Worm (Caenorhabditis elegans) whole organism, L2 larva: ENCODE measurements around the gene mbk-2.

Experiments used
- C34F6.9 ChIP-seq: fragments of 150-350 bp; optimal IDR thresholded peaks from 2 replicates; lab custom pipeline; 2014; ENCODE audit warnings: missing biosample characterization, missing genetic modification characterization
- F13H6.1 ChIP-seq: sonication (generic microtip); optimal IDR thresholded peaks from 2 replicates; lab custom pipeline; 2016; ENCODE audit warnings: missing genetic modification characterization, missing compliant biosample characterization
- Y55F3AM.14 ChIP-seq: fragments of 200-800 bp; sonication (Bioruptor generic); optimal IDR thresholded peaks from 2 replicates; lab custom pipeline; 2018; ENCODE audit warnings: mild to moderate bottlenecking, missing genetic modification characterization, missing compliant biosample characterization
- ZK546.5 ChIP-seq: sonication (generic microtip); optimal IDR thresholded peaks from 2 replicates; lab custom pipeline; 2017; ENCODE audit warnings: missing biosample characterization, missing genetic modification characterization
- alr-1 ChIP-seq: fragments of 150-350 bp; optimal IDR thresholded peaks from 2 replicates; lab custom pipeline; 2014; ENCODE audit warnings: missing biosample characterization, missing genetic modification characterization
- aly-2 ChIP-seq: fragments of 150-350 bp; optimal IDR thresholded peaks from 2 replicates; lab custom pipeline; 2014; ENCODE audit warnings: missing biosample characterization, missing genetic modification characterization
- ama-1 ChIP-seq: fragments of 150-350 bp; optimal IDR thresholded peaks from 2 replicates; lab custom pipeline; 2018; ENCODE audit warnings: inconsistent platforms
- ceh-16 ChIP-seq: fragments of 150-350 bp; optimal IDR thresholded peaks from 2 replicates; lab custom pipeline; 2014; ENCODE audit warnings: missing biosample characterization, missing genetic modification characterization
- ceh-82 ChIP-seq: fragments of 150-350 bp; optimal IDR thresholded peaks from 2 replicates; lab custom pipeline; 2014; ENCODE audit warnings: missing biosample characterization, missing genetic modification characterization
- crh-2 ChIP-seq: sonication (generic microtip); optimal IDR thresholded peaks from 2 replicates; lab custom pipeline; 2017; ENCODE audit warnings: missing biosample characterization, missing genetic modification characterization
- dmd-4 ChIP-seq: sonication (generic microtip); optimal IDR thresholded peaks from 2 replicates; lab custom pipeline; 2017; ENCODE audit warnings: missing biosample characterization, missing genetic modification characterization
- egl-27 ChIP-seq: sonication (generic microtip); optimal IDR thresholded peaks from 3 replicates; lab custom pipeline; 2017; ENCODE audit warnings: missing biosample characterization, missing genetic modification reagents, missing genetic modification characterization
- elt-1 ChIP-seq: fragments of 150-350 bp; optimal IDR thresholded peaks from 2 replicates; lab custom pipeline; 2014; ENCODE audit warnings: missing biosample characterization, missing genetic modification characterization
- lin-11 ChIP-seq: fragments of 150-350 bp; sonication (generic microtip); optimal IDR thresholded peaks from 2 replicates; lab custom pipeline; 2014; ENCODE audit warnings: missing biosample characterization, missing genetic modification characterization, inconsistent platforms, mixed read lengths
- lin-13 ChIP-seq: fragments of 150-350 bp; optimal IDR thresholded peaks from 2 replicates; lab custom pipeline; 2014; ENCODE audit warnings: missing biosample characterization, missing genetic modification reagents, missing genetic modification characterization
- lin-39 ChIP-seq: fragments of 150-350 bp; optimal IDR thresholded peaks from 2 replicates; lab custom pipeline; 2014; ENCODE audit warnings: missing biosample characterization, missing genetic modification reagents, missing genetic modification characterization
- lsy-2 ChIP-seq, 2 experiments: fragments of 150-350 bp in 1 of 2; sonication (generic microtip) in 1 of 2; optimal IDR thresholded peaks; 2 replicates each; lab custom pipeline; 2014 to 2017; ENCODE audit warnings: missing biosample characterization in 2 of 2, missing genetic modification characterization in 2 of 2
- mab-5 ChIP-seq: fragments of 150-350 bp; optimal IDR thresholded peaks from 2 replicates; lab custom pipeline; 2014; ENCODE audit warnings: missing biosample characterization, missing genetic modification characterization
- mbf-1 ChIP-seq: sonication (generic microtip); optimal IDR thresholded peaks from 2 replicates; lab custom pipeline; 2017; ENCODE audit warnings: missing biosample characterization, missing genetic modification characterization
- mdl-1 ChIP-seq, 2 experiments: fragments of 150-350 bp in 1 of 2; sonication (generic microtip) in 1 of 2; optimal IDR thresholded peaks; 2 replicates each; lab custom pipeline; 2017; ENCODE audit warnings: missing biosample characterization in 2 of 2, missing genetic modification characterization in 2 of 2
- nhr-12 ChIP-seq: fragments of 150-350 bp; optimal IDR thresholded peaks from 2 replicates; lab custom pipeline; 2014; ENCODE audit warnings: missing biosample characterization, missing genetic modification characterization
- nhr-129 ChIP-seq: fragments of 150-350 bp; optimal IDR thresholded peaks from 2 replicates; lab custom pipeline; 2014; ENCODE audit warnings: missing biosample characterization, missing genetic modification characterization
- nhr-25 ChIP-seq: fragments of 150-350 bp; sonication (generic microtip); optimal IDR thresholded peaks from 3 replicates; lab custom pipeline; 2014; ENCODE audit warnings: missing biosample characterization, missing genetic modification characterization
- nhr-6 ChIP-seq: fragments of 150-350 bp; optimal IDR thresholded peaks from 2 replicates; lab custom pipeline; 2014; ENCODE audit warnings: missing biosample characterization, missing genetic modification characterization
- nhr-77 ChIP-seq: fragments of 150-350 bp; optimal IDR thresholded peaks from 2 replicates; lab custom pipeline; 2014; ENCODE audit warnings: missing biosample characterization, missing genetic modification characterization
- peb-1 ChIP-seq: fragments of 150-350 bp; optimal IDR thresholded peaks from 2 replicates; lab custom pipeline; 2014; ENCODE audit warnings: missing biosample characterization, missing genetic modification characterization
- sem-4 ChIP-seq: fragments of 150-350 bp; optimal IDR thresholded peaks from 2 replicates; lab custom pipeline; 2014; ENCODE audit warnings: missing biosample characterization, missing genetic modification reagents, missing genetic modification characterization
- skn-1 ChIP-seq: sonication (generic microtip); optimal IDR thresholded peaks from 2 replicates; lab custom pipeline; 2017; ENCODE audit warnings: missing biosample characterization, missing genetic modification characterization
- sma-3 ChIP-seq: sonication (generic microtip); optimal IDR thresholded peaks from 2 replicates; lab custom pipeline; 2016; ENCODE audit warnings: missing genetic modification reagents, missing genetic modification characterization, missing compliant biosample characterization
- sma-9 ChIP-seq, 2 experiments: fragments of 150-350 bp in 1 of 2; sonication (generic microtip) in 1 of 2; optimal IDR thresholded peaks; 2 replicates each; lab custom pipeline; 2014 to 2016; ENCODE audit warnings: missing genetic modification characterization in 2 of 2, mild to moderate bottlenecking in 1 of 2, missing biosample characterization in 1 of 2, missing compliant biosample characterization in 1 of 2, missing genetic modification reagents in 1 of 2, moderate library complexity in 1 of 2
- snpc-4 ChIP-seq: fragments of 150-350 bp; optimal IDR thresholded peaks from 2 replicates; lab custom pipeline; 2014; ENCODE audit warnings: missing biosample characterization, missing genetic modification characterization
- unc-55 ChIP-seq: fragments of 150-350 bp; sonication (generic microtip); optimal IDR thresholded peaks from 3 replicates; lab custom pipeline; 2014; ENCODE audit warnings: missing biosample characterization, missing genetic modification reagents, missing genetic modification characterization
- zag-1 ChIP-seq: fragments of 150-350 bp; optimal IDR thresholded peaks from 2 replicates; lab custom pipeline; 2014; ENCODE audit warnings: missing biosample characterization, missing genetic modification characterization
- ztf-11 ChIP-seq: sonication (generic microtip); optimal IDR thresholded peaks from 2 replicates; lab custom pipeline; 2017; ENCODE audit warnings: missing biosample characterization, missing genetic modification characterization
- ztf-4 ChIP-seq: fragments of 150-350 bp; optimal IDR thresholded peaks from 2 replicates; lab custom pipeline; 2014; ENCODE audit warnings: missing biosample characterization, missing genetic modification characterization

Gene mbk-2

DNA sequence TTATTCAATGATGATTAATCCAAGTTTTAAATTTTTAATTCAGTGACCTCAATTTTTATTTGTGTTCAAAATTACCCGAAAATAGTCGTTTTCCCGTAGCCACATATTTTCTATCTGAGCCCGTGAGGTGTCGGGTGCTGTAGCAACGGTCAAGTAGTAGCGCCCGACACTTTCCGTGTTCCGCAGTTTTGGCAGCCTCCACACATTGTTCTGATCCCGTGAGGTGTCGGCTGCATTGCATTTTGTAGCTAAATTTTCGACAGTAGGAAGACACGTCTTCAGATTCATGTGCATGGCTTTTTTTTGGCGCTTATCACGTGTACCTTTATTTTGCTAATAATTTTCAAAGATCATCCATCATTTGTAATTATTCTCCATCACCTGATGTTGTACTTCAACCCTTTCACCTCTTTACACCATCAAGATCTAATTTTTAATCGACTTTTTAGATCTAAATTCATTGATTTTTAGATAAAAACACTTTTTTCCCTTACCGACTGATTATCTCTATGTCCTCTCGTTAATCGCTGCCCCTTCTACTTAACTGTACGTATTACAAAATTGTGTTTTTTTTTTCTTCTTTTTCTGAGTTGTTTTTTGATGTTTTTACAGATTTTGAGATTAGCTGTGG is 4.9 kb downstream of the mbk-2 start:
- no peak for TF ChIP-seq skn-1 (tag; lab: Kevin White, UChicago)
- TF ChIP-seq lin-13 (GFP tag; lab: Kevin White, UChicago), result no peak
- peak; percentile 63 for TF ChIP-seq elt-1 (tag; lab: Kevin White, UChicago)
- no peak for TF ChIP-seq Y55F3AM.14 (GFP tag; lab: Kevin White, UChicago)
- TF ChIP-seq dmd-4 (tag; lab: Kevin White, UChicago), result no peak
- TF ChIP-seq ama-1 (lab: Kevin White, UChicago), result no peak
- no peak for TF ChIP-seq nhr-6 (tag; lab: Kevin White, UChicago)
- no peak for TF ChIP-seq nhr-77 (tag; lab: Kevin White, UChicago)
- no peak for TF ChIP-seq lin-39
- TF ChIP-seq alr-1 (tag; lab: Kevin White, UChicago), result no peak
- TF ChIP-seq zag-1 (tag; lab: Kevin White, UChicago), result no peak
- TF ChIP-seq ztf-4 (tag; lab: Kevin White, UChicago), result no peak
- peak; percentile 14 for TF ChIP-seq ceh-16 (tag; lab: Kevin White, UChicago)
- no peak for TF ChIP-seq mdl-1 (tag; optimal IDR thresholded peaks at IDR 0.05; lab: Kevin White, UChicago)

DNA sequence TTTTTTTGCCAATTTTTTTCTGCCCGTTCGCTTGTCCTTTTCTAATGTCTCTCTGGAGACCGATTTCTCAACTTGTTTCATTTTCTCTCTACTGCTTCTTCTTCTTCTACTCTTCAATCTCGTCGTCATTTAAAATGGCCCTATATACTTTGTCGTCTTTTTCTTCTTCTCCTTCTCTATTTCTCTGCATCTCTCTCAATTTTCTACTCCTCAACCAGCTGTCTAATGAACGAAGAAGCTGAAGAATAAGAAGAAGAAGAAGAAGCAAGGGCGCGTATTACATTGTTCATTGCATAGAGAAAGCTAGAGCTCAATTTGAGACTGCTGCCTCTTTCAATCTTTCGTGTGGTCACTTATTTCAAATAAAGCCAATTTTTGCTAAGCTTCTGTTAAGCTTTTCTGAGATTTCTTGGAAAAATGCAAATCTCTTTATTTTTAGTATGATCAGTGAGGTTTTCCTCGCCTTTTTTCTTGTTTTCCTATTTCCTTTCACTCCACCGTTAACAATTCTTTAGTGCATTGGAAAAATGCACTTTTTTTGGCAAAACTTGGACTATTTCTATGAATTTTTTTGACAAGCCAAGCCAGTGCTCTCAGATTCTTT is 6.9 kb downstream of the mbk-2 start:
- TF ChIP-seq zag-1 (tag; lab: Kevin White, UChicago) (peak; percentile 61), aly-2 (no peak), lsy-2 (tag; optimal IDR thresholded peaks at IDR 0.05; lab: Kevin White, UChicago) (peak in 1 of 2 experiments; percentile 29), sma-3 (GFP tag; lab: Kevin White, UChicago) (no peak), lin-13 (GFP tag; lab: Kevin White, UChicago) (peak; percentile 30), ceh-82 (tag; lab: Kevin White, UChicago) (no peak), unc-55 (peak; percentile 33), mab-5 (tag; lab: Kevin White, UChicago) (peak; percentile 81), sma-9 (GFP tag; optimal IDR thresholded peaks at IDR 0.05; lab: Kevin White, UChicago) (peak; percentile 26), sma-9 (tag; optimal IDR thresholded peaks at IDR 0.05; lab: Kevin White, UChicago) (no peak), sem-4 (tag; lab: Kevin White, UChicago) (peak; percentile 59), C34F6.9 (peak; percentile 69), ZK546.5 (no peak), F13H6.1 (peak; percentile 36), nhr-129 (tag; lab: Kevin White, UChicago) (peak; percentile 75), crh-2 (tag; lab: Kevin White, UChicago) (peak; percentile 61), egl-27 (tag; lab: Kevin White, UChicago) (no peak), snpc-4 (tag; lab: Kevin White, UChicago) (no peak), nhr-12 (tag; lab: Kevin White, UChicago) (no peak)

DNA sequence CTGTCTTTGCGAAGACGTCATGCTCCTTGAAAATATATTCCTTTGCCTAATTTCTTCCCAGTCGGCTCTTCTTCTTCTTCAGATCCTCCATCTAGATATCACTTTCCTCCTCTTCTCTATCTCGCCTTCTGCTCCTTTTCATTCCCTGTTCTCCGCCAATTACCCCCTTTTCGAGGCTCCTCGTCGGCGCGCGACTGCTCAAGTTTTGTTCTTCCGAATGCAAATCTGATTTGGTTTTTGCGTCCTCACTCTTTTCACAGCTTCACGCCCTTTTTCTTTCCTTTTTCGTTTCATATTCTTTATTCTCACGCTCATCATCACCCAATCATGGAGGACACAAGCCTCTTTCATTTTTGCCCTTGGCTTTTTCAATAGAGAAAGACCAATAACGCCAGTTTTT is 7.9 kb downstream of the mbk-2 start:
- peak; percentile 63 for TF ChIP-seq zag-1 (tag; lab: Kevin White, UChicago)
- TF ChIP-seq peb-1 (tag; lab: Kevin White, UChicago), result no peak
- TF ChIP-seq sem-4 (tag; lab: Kevin White, UChicago), result peak; percentile 34

DNA sequence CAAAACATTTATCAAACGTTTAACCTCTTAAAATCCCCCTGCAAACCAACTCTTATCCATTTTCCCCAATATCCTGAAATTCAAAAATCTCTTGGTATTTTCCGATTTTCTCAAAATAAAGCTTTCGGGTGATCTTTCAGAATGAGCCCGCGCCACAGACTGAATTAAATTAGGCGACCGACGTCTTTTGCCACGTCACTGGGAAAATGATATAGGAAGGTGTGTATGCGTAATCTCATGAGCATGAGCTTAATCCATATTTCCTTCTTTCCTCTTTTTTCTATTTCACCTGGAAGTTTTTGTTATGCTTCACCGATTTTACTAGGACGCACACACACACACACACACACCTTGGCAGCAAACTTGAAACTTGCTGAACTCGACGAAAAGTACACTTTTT is 12.0 kb downstream of the mbk-2 start:
- TF ChIP-seq crh-2 (tag; lab: Kevin White, UChicago) (peak; percentile 26), nhr-77 (tag; lab: Kevin White, UChicago) (no peak), mbf-1 (tag; lab: Kevin White, UChicago) (no peak), sma-9 (GFP tag; optimal IDR thresholded peaks at IDR 0.05; lab: Kevin White, UChicago) (peak; percentile 24), sma-9 (tag; optimal IDR thresholded peaks at IDR 0.05; lab: Kevin White, UChicago) (no peak)

DNA sequence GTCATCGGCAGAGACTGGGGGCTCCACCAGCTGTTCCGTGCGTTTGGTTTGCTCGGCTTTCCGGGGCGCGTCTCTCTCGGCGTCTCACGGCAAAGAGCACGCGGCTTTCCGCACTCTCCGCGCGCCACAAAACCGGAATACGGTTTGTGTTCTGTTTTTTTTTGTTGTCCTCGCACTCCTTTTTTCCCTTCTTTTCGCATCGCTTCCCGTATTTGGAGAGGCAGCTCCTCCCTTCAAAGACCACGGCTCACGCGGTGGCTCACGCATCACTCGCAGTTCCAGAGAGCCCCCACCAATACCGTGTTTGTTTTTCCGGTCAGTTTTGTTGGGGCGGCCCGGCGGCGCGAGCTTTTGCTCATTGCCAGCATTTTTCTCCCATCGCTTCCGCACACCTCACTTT is 13.9 kb downstream of the mbk-2 start:
- TF ChIP-seq mbf-1 (tag; lab: Kevin White, UChicago), result no peak
- no peak for TF ChIP-seq nhr-25 (tag; lab: Kevin White, UChicago)
- TF ChIP-seq mdl-1 (tag; optimal IDR thresholded peaks at IDR 0.05; lab: Kevin White, UChicago), result no peak
- TF ChIP-seq ztf-4 (tag; lab: Kevin White, UChicago), result no peak
- no peak for TF ChIP-seq crh-2 (tag; lab: Kevin White, UChicago)
- no peak for TF ChIP-seq nhr-77 (tag; lab: Kevin White, UChicago)
- TF ChIP-seq lin-11 (tag; lab: Kevin White, UChicago), result no peak
- no peak for TF ChIP-seq ztf-11 (tag; lab: Kevin White, UChicago)
- no peak for TF ChIP-seq lin-39
- no peak for TF ChIP-seq dmd-4 (tag; lab: Kevin White, UChicago)
